Fruit fly (Drosophila melanogaster) whole organism, embryonic: ENCODE results near the gene yellow-e2.

Source experiments
- B-H2 ChIP-seq: fragments of 200-800 bp; sonication (Bioruptor generic); optimal IDR thresholded peaks from 2 replicates; lab custom pipeline; 2018; ENCODE audit warnings: missing biosample characterization, mild to moderate bottlenecking, missing genetic modification characterization
- CG10147 ChIP-seq: fragments of 200-800 bp; sonication (Bioruptor generic); optimal IDR thresholded peaks from 2 replicates; lab custom pipeline; 2019; ENCODE audit warnings: missing biosample characterization, mild to moderate bottlenecking, missing genetic modification characterization, moderate library complexity
- CG11093 ChIP-seq: fragments of 200-800 bp; sonication (Bioruptor generic); IDR thresholded peaks from 3 replicates; pipeline ENCODE4 v1.3.6; 2022; ENCODE audit warnings: missing biosample characterization, missing genetic modification characterization
- CG11696 ChIP-seq: fragments of 200-800 bp; sonication (Bioruptor generic); IDR thresholded peaks from 2 replicates; pipeline ENCODE4 v1.3.6; 2022; ENCODE audit warnings: missing biosample characterization, missing genetic modification characterization
- CG13775 ChIP-seq: fragments of 200-800 bp; sonication (Bioruptor generic); optimal IDR thresholded peaks from 3 replicates; lab custom pipeline; 2017; ENCODE audit warnings: missing biosample characterization, mild to moderate bottlenecking, missing genetic modification characterization
- CG14710 ChIP-seq: fragments of 200-800 bp; sonication (Bioruptor generic); optimal IDR thresholded peaks from 3 replicates; lab custom pipeline; 2019; ENCODE audit warnings: missing biosample characterization, mild to moderate bottlenecking, missing genetic modification characterization, moderate library complexity
- CG17829 ChIP-seq: fragments of 200-800 bp; optimal IDR thresholded peaks from 2 replicates; lab custom pipeline; 2019; ENCODE audit warnings: missing biosample characterization, mild to moderate bottlenecking, missing genetic modification characterization, moderate library complexity
- CG1832 ChIP-seq: fragments of 200-800 bp; sonication (Bioruptor generic); optimal IDR thresholded peaks from 2 replicates; lab custom pipeline; 2017; ENCODE audit warnings: missing biosample characterization, mild to moderate bottlenecking, missing genetic modification characterization, inconsistent platforms
- CG18619 ChIP-seq: fragments of 200-800 bp; sonication (Bioruptor generic); optimal IDR thresholded peaks from 3 replicates; lab custom pipeline; 2017; ENCODE audit warnings: missing biosample characterization, mild to moderate bottlenecking, missing genetic modification characterization
- CG30020 ChIP-seq: fragments of 200-800 bp; optimal IDR thresholded peaks from 2 replicates; lab custom pipeline; 2019; ENCODE audit warnings: missing biosample characterization, mild to moderate bottlenecking, missing genetic modification characterization, moderate library complexity
- CG31441 ChIP-seq: fragments of 200-800 bp; sonication (Bioruptor generic); IDR thresholded peaks from 2 replicates; pipeline ENCODE4 v1.3.6; 2022; ENCODE audit warnings: missing biosample characterization, missing genetic modification characterization
- CG4282 ChIP-seq: fragments of 200-800 bp; sonication (Bioruptor generic); optimal IDR thresholded peaks from 2 replicates; lab custom pipeline; 2016; ENCODE audit warnings: missing biosample characterization, missing genetic modification characterization
- CG4424 ChIP-seq: fragments of 200-800 bp; sonication (Bioruptor generic); optimal IDR thresholded peaks from 3 replicates; lab custom pipeline; 2016; ENCODE audit warnings: missing biosample characterization, missing genetic modification characterization
- CG4617 ChIP-seq: fragments of 200-800 bp; sonication (Bioruptor generic); optimal IDR thresholded peaks from 3 replicates; lab custom pipeline; 2016; ENCODE audit warnings: missing biosample characterization, missing genetic modification characterization, borderline replicate concordance
- CG6272 ChIP-seq: fragments of 200-800 bp; sonication (Bioruptor generic); IDR thresholded peaks from 2 replicates; pipeline ENCODE4 v1.3.6; 2022; ENCODE audit warnings: missing biosample characterization, missing genetic modification characterization
- CG7928 ChIP-seq: fragments of 200-800 bp; sonication (Bioruptor generic); optimal IDR thresholded peaks from 2 replicates; lab custom pipeline; 2017; ENCODE audit warnings: missing biosample characterization, mild to moderate bottlenecking, missing genetic modification characterization
- CG8089 ChIP-seq: fragments of 200-800 bp; sonication (Bioruptor generic); optimal IDR thresholded peaks from 3 replicates; lab custom pipeline; 2016; ENCODE audit warnings: missing biosample characterization, missing genetic modification characterization
- CG8359 ChIP-seq: fragments of 200-800 bp; sonication (Bioruptor generic); optimal IDR thresholded peaks from 2 replicates; lab custom pipeline; 2017; ENCODE audit warnings: missing biosample characterization, mild to moderate bottlenecking, missing genetic modification characterization, borderline replicate concordance
- CHES-1-like ChIP-seq: fragments of 200-800 bp; sonication (Bioruptor generic); optimal IDR thresholded peaks from 2 replicates; lab custom pipeline; 2016; ENCODE audit warnings: missing biosample characterization, missing genetic modification characterization
- CoRest ChIP-seq: fragments of 200-800 bp; sonication (Bioruptor generic); optimal IDR thresholded peaks from 3 replicates; lab custom pipeline; 2018; ENCODE audit warnings: missing biosample characterization, mild to moderate bottlenecking, missing genetic modification characterization, moderate library complexity
- Elba2 ChIP-seq: fragments of 200-800 bp; sonication (Bioruptor generic); optimal IDR thresholded peaks from 3 replicates; lab custom pipeline; 2016; ENCODE audit warnings: missing biosample characterization, missing genetic modification characterization
- Fer1 ChIP-seq: fragments of 200-800 bp; sonication (Bioruptor generic); optimal IDR thresholded peaks from 2 replicates; lab custom pipeline; 2017; ENCODE audit warnings: missing biosample characterization, mild to moderate bottlenecking, missing genetic modification characterization
- H15 ChIP-seq: fragments of 200-800 bp; sonication (Bioruptor generic); IDR thresholded peaks from 3 replicates; pipeline ENCODE4 v1.3.6; 2022; ENCODE audit warnings: missing biosample characterization, missing genetic modification characterization
- HLH3B ChIP-seq: fragments of 200-800 bp; sonication (Bioruptor generic); IDR thresholded peaks from 2 replicates; pipeline ENCODE4 v1.3.6; 2022; ENCODE audit warnings: missing biosample characterization, missing genetic modification characterization
- HLHmδ ChIP-seq: fragments of 200-800 bp; sonication (Bioruptor generic); optimal IDR thresholded peaks from 2 replicates; lab custom pipeline; 2018; ENCODE audit warnings: missing biosample characterization, mild to moderate bottlenecking, missing genetic modification characterization, moderate library complexity
- Neu2 ChIP-seq: fragments of 200-800 bp; sonication (Bioruptor generic); optimal IDR thresholded peaks from 3 replicates; lab custom pipeline; 2016; ENCODE audit warnings: missing biosample characterization, missing genetic modification characterization, borderline replicate concordance
- Nf-YC ChIP-seq: fragments of 200-800 bp; optimal IDR thresholded peaks from 3 replicates; lab custom pipeline; 2019; ENCODE audit warnings: missing biosample characterization, mild to moderate bottlenecking, missing genetic modification characterization, moderate library complexity
- Poxn ChIP-seq: fragments of 200-800 bp; sonication (Bioruptor generic); IDR thresholded peaks from 2 replicates; pipeline ENCODE4 v1.3.6; 2022; ENCODE audit warnings: missing biosample characterization, missing genetic modification characterization
- Side ChIP-seq: fragments of 200-800 bp; sonication (Bioruptor generic); optimal IDR thresholded peaks from 2 replicates; lab custom pipeline; 2016; ENCODE audit warnings: missing biosample characterization, missing genetic modification characterization
- Ssrp ChIP-seq: fragments of 200-800 bp; sonication (Bioruptor generic); optimal IDR thresholded peaks from 2 replicates; lab custom pipeline; 2018; ENCODE audit warnings: missing biosample characterization, mild to moderate bottlenecking, missing genetic modification characterization, moderate library complexity
- Trl ChIP-seq, 3 experiments: fragments of >200 bp in 2 of 3; fragments of 200-800 bp in 1 of 3; sonication (Bioruptor generic) in 1 of 3; optimal IDR thresholded peaks; 2 replicates in 1 of 3; 3 replicates in 2 of 3; lab custom pipeline; 2016 to 2017; ENCODE audit warnings: missing biosample characterization in 1 of 3, missing genetic modification characterization in 1 of 3
- al ChIP-seq: fragments of 200-800 bp; sonication (Bioruptor generic); IDR thresholded peaks from 2 replicates; pipeline ENCODE4 v1.3.6; 2022; ENCODE audit warnings: missing biosample characterization, missing genetic modification characterization
- bab2 ChIP-seq: fragments of 200-800 bp; sonication (Bioruptor generic); optimal IDR thresholded peaks from 2 replicates; lab custom pipeline; 2016; ENCODE audit warnings: missing biosample characterization, missing genetic modification characterization
- btn ChIP-seq: fragments of 200-800 bp; sonication (Bioruptor generic); optimal IDR thresholded peaks from 2 replicates; lab custom pipeline; 2016; ENCODE audit warnings: missing biosample characterization, missing genetic modification characterization
- caup ChIP-seq: fragments of 200-800 bp; sonication (Bioruptor generic); optimal IDR thresholded peaks from 3 replicates; lab custom pipeline; 2017; ENCODE audit warnings: missing biosample characterization, mild to moderate bottlenecking, missing genetic modification characterization, moderate library complexity; ENCODE audit not compliant: severe bottlenecking
- grn ChIP-seq: fragments of 200-800 bp; sonication (Bioruptor generic); optimal IDR thresholded peaks from 3 replicates; lab custom pipeline; 2017; ENCODE audit warnings: missing biosample characterization, missing genetic modification characterization
- hkb ChIP-seq, 2 experiments: fragments of 200-800 bp in 1 of 2; fragments of >200 bp in 1 of 2; sonication (Bioruptor generic) in 1 of 2; IDR thresholded peaks in 1 of 2; optimal IDR thresholded peaks in 1 of 2; 2 replicates each; pipeline versions ENCODE4 v1.3.6 to Lab custom; 2017 to 2022; ENCODE audit warnings: missing biosample characterization in 1 of 2, missing genetic modification characterization in 1 of 2
- hth ChIP-seq: fragments of >200 bp; optimal IDR thresholded peaks from 2 replicates; lab custom pipeline; 2017; ENCODE audit warnings: inconsistent platforms
- insv ChIP-seq, 2 experiments: fragments of 200-800 bp; sonication (Bioruptor generic); optimal IDR thresholded peaks; 3 replicates each; lab custom pipeline; 2016 to 2018; ENCODE audit warnings: missing biosample characterization in 2 of 2, missing genetic modification characterization in 2 of 2
- lbe ChIP-seq: fragments of 200-800 bp; sonication (Bioruptor generic); optimal IDR thresholded peaks from 2 replicates; lab custom pipeline; 2016; ENCODE audit warnings: missing biosample characterization, mild to moderate bottlenecking, missing genetic modification characterization
- nerfin-1 ChIP-seq: fragments of 200-800 bp; sonication (Bioruptor generic); optimal IDR thresholded peaks from 3 replicates; lab custom pipeline; 2019; ENCODE audit warnings: missing biosample characterization, mild to moderate bottlenecking, missing genetic modification characterization, moderate library complexity
- org-1 ChIP-seq: fragments of 200-800 bp; sonication (Bioruptor generic); optimal IDR thresholded peaks from 2 replicates; lab custom pipeline; 2017; ENCODE audit warnings: missing biosample characterization, missing genetic modification characterization
- pho ChIP-seq: fragments of 200-800 bp; sonication (Bioruptor generic); optimal IDR thresholded peaks from 2 replicates; lab custom pipeline; 2016; ENCODE audit warnings: missing biosample characterization, missing genetic modification characterization
- pros ChIP-seq: fragments of 200-800 bp; sonication (Bioruptor generic); optimal IDR thresholded peaks from 3 replicates; lab custom pipeline; 2019; ENCODE audit warnings: missing biosample characterization, mild to moderate bottlenecking, missing genetic modification characterization, moderate library complexity
- shn ChIP-seq: fragments of 200-800 bp; sonication (Bioruptor generic); optimal IDR thresholded peaks from 3 replicates; lab custom pipeline; 2016; ENCODE audit warnings: missing biosample characterization, missing genetic modification characterization
- sob ChIP-seq: fragments of 200-800 bp; sonication (Bioruptor generic); IDR thresholded peaks from 2 replicates; pipeline ENCODE4 v1.3.6; 2022; ENCODE audit warnings: missing biosample characterization, missing genetic modification characterization
- usp ChIP-seq: fragments of >200 bp; optimal IDR thresholded peaks from 2 replicates; lab custom pipeline; 2017; ENCODE audit warnings: missing biosample characterization, missing genetic modification characterization
- zfh2 ChIP-seq: fragments of 200-800 bp; sonication (Bioruptor generic); optimal IDR thresholded peaks from 2 replicates; lab custom pipeline; 2016; ENCODE audit warnings: missing biosample characterization, missing genetic modification characterization

Gene yellow-e2

dm6 chr3R:13400902-13401721 lies 5.7 kb downstream of the yellow-e2 start (continued):
- TF ChIP-seq bab2 (GFP tag; lab: Kevin White, UChicago) = peak; percentile 87
- peak; percentile 68 for TF ChIP-seq CG8359 (GFP tag; lab: Kevin White, UChicago)
- no peak for TF ChIP-seq Elba2 (GFP tag; lab: Kevin White, UChicago)
- peak; percentile 86 for TF ChIP-seq Side (GFP tag; lab: Kevin White, UChicago)
- TF ChIP-seq Poxn = peak; percentile 39; the same call in 1 of the 2 replicates
- TF ChIP-seq CG10147 (GFP tag; lab: Kevin White, UChicago) = peak; percentile 80
- peak; percentile 9 for TF ChIP-seq Neu2 (GFP tag; lab: Kevin White, UChicago)
- peak; percentile 69 for TF ChIP-seq lbe
- TF ChIP-seq sob (GFP tag; lab: Robert Waterston, UW) = peak; percentile 80
- TF ChIP-seq hkb (optimal IDR thresholded peaks at IDR 0.05; lab: Kevin White, UChicago) = no peak
- peak; percentile 89 for TF ChIP-seq hkb (GFP tag; IDR thresholded peaks at IDR 0.05; lab: Robert Waterston, UW)
- peak; percentile 89 for TF ChIP-seq CG18619
- peak; percentile 69 for TF ChIP-seq CG30020 (tag; lab: Kevin White, UChicago)
- TF ChIP-seq Ssrp (tag; lab: Kevin White, UChicago) = peak; percentile 92
- peak; percentile 33 for TF ChIP-seq pros (GFP tag; lab: Kevin White, UChicago)
- peak; percentile 84 for TF ChIP-seq CG8089 (GFP tag; lab: Kevin White, UChicago)
- no peak for TF ChIP-seq HLHmδ (GFP tag; lab: Kevin White, UChicago)
- TF ChIP-seq CG4282 (GFP tag; lab: Kevin White, UChicago) = peak; percentile 66
- peak; percentile 53 for TF ChIP-seq CG6272 (GFP tag; lab: Robert Waterston, UW)
- TF ChIP-seq CoRest (tag; lab: Kevin White, UChicago) = peak; percentile 96
- peak; percentile 85 for TF ChIP-seq HLH3B (GFP tag; lab: Robert Waterston, UW)
- TF ChIP-seq pho (GFP tag; lab: Kevin White, UChicago) = peak; percentile 85
- TF ChIP-seq usp (GFP tag; lab: Kevin White, UChicago) = no peak
- peak; percentile 74 for TF ChIP-seq Nf-YC (tag; lab: Kevin White, UChicago)
- peak; percentile 82 for TF ChIP-seq Fer1 (GFP tag; lab: Kevin White, UChicago)
- TF ChIP-seq Trl (optimal IDR thresholded peaks at IDR 0.05; lab: Kevin White, UChicago) = peak; percentile 25 to 26
- TF ChIP-seq Trl (GFP tag; optimal IDR thresholded peaks at IDR 0.05; lab: Kevin White, UChicago) = peak; percentile 88
- peak; percentile 6 to 47 for TF ChIP-seq insv (GFP tag; optimal IDR thresholded peaks at IDR 0.05; lab: Kevin White, UChicago)
- TF ChIP-seq CG17829 (tag; lab: Kevin White, UChicago) = peak; percentile 93
- TF ChIP-seq CG4617 = peak; percentile 75
- peak; percentile 90 for TF ChIP-seq CG13775 (GFP tag; lab: Kevin White, UChicago)
- peak; percentile 84 for TF ChIP-seq caup
- TF ChIP-seq CHES-1-like (GFP tag; lab: Kevin White, UChicago) = peak; percentile 89
- peak; percentile 90 for TF ChIP-seq CG31441
- TF ChIP-seq CG4424 (GFP tag; lab: Kevin White, UChicago) = peak; percentile 86
- peak; percentile 42 for TF ChIP-seq CG7928
- TF ChIP-seq CG11696 = peak; percentile 62; the same call in 1 of the 2 replicates
- no peak for TF ChIP-seq CG1832 (GFP tag; lab: Kevin White, UChicago)
- TF ChIP-seq CG11093 (GFP tag; lab: Robert Waterston, UW) = peak; percentile 69; the same call in 2 of the 3 replicates
- peak; percentile 19 for TF ChIP-seq B-H2 (GFP tag; lab: Kevin White, UChicago)
- TF ChIP-seq zfh2 (GFP tag; lab: Kevin White, UChicago) = peak; percentile 86
- TF ChIP-seq org-1 (GFP tag; lab: Kevin White, UChicago) = peak; percentile 88
- TF ChIP-seq grn (GFP tag; lab: Kevin White, UChicago) = peak; percentile 57
- peak; percentile 84 for TF ChIP-seq nerfin-1 (tag; lab: Kevin White, UChicago)
- peak; percentile 92 for TF ChIP-seq CG14710
- TF ChIP-seq btn (GFP tag; lab: Kevin White, UChicago) = peak; percentile 70
- peak; percentile 92 for TF ChIP-seq shn (GFP tag; lab: Kevin White, UChicago)
- TF ChIP-seq hth (lab: Kevin White, UChicago) = no peak
- TF ChIP-seq H15 (GFP tag; lab: Robert Waterston, UW) = peak; percentile 79
- TF ChIP-seq al (GFP tag; lab: Robert Waterston, UW) = peak; percentile 83
